Worm (Caenorhabditis elegans): ENCODE measurements around the gene lsy-2.

- no peak for TF ChIP-seq lin-1 (GFP tag; IDR thresholded peaks at IDR 0.05)
- TF ChIP-seq aly-2 (tag; optimal IDR thresholded peaks at IDR 0.05) = no peak
- no peak for TF ChIP-seq php-3 (GFP tag; IDR thresholded peaks at IDR 0.05)
- no peak for TF ChIP-seq daf-16 (GFP tag; optimal IDR thresholded peaks at IDR 0.05)
- no peak for TF ChIP-seq daf-16 (tag; optimal IDR thresholded peaks at IDR 0.05)
- peak; percentile 43 for TF ChIP-seq aha-1 (tag)
- no peak for TF ChIP-seq Y48G9A.11 (GFP tag; IDR thresholded peaks at IDR 0.05)
- no peak for TF ChIP-seq nhr-111 (GFP tag; optimal IDR thresholded peaks at IDR 0.05)
- TF ChIP-seq nhr-11 (tag; optimal IDR thresholded peaks at IDR 0.05) = no peak
- TF ChIP-seq spr-1 (tag; optimal IDR thresholded peaks at IDR 0.05) = no peak
These were observed 3.7 kb downstream of the lsy-2 start, which contains the start of gene col-164 for ce11 chrX:2093169-2093568.
